Worm (Caenorhabditis elegans) whole organism, L4/young adult: Measurements from ENCODE around the gene F54F2.6.

Source experiments
- W03F9.2 ChIP-seq: fragments of 150-350 bp; optimal IDR thresholded peaks from 2 replicates; lab custom pipeline; 2014; ENCODE audit warnings: missing biosample characterization, missing genetic modification characterization
- dao-5 ChIP-seq: sonication (generic microtip); optimal IDR thresholded peaks from 2 replicates; lab custom pipeline; 2016; ENCODE audit warnings: missing genotype, missing genetic modification characterization, moderate library complexity, missing compliant biosample characterization
- him-1 ChIP-seq: sonication (generic microtip); optimal IDR thresholded peaks from 2 replicates; lab custom pipeline; 2016; ENCODE audit warnings: missing genotype, missing genetic modification reagents, missing genetic modification characterization, missing compliant biosample characterization

ce11 chrIII:8770243-8770642 is 30.3 kb downstream of the F54F2.6 start:
- no peak for TF ChIP-seq him-1
- TF ChIP-seq W03F9.2, result no peak
- no peak for TF ChIP-seq dao-5 (tag; lab: Kevin White, UChicago)
